Fruit fly (Drosophila melanogaster): ENCODE results near the gene CG5080.

The CG5080 gene

dm6 chr2L:1163538-1164143, at the start of gene CG5080:
TSS of gene CG5080 (minus strand) at chr2L:1163886.
- no peak for TF ChIP-seq Hr96 (GFP tag; optimal IDR thresholded peaks at IDR 0.05)
- TF ChIP-seq ovo (GFP tag; optimal IDR thresholded peaks at IDR 0.05), result no peak
- no peak for TF ChIP-seq CG7045 (GFP tag; optimal IDR thresholded peaks at IDR 0.05)
- TF ChIP-seq Mnt (GFP tag; optimal IDR thresholded peaks at IDR 0.05), result no peak
- TF ChIP-seq toe (GFP tag; optimal IDR thresholded peaks at IDR 0.05), result no peak
- TF ChIP-seq Crg-1 (GFP tag; optimal IDR thresholded peaks at IDR 0.05), result no peak
- TF ChIP-seq CG14711 (tag; optimal IDR thresholded peaks at IDR 0.05), result no peak
- TF ChIP-seq CG7101 (tag; optimal IDR thresholded peaks at IDR 0.05), result no peak
- no peak for TF ChIP-seq CG11617 (GFP tag; optimal IDR thresholded peaks at IDR 0.05)
- TF ChIP-seq cnc (optimal IDR thresholded peaks at IDR 0.05), result no peak
- no peak for TF ChIP-seq Clk (GFP tag; optimal IDR thresholded peaks at IDR 0.05)
- TF ChIP-seq CG5204 (GFP tag; optimal IDR thresholded peaks at IDR 0.05), result no peak
- TF ChIP-seq pad (GFP tag; optimal IDR thresholded peaks at IDR 0.05), result no peak
- no peak for TF ChIP-seq tj (GFP tag; optimal IDR thresholded peaks at IDR 0.05)
- TF ChIP-seq cic (GFP tag; optimal IDR thresholded peaks at IDR 0.05), result no peak
- no peak for TF ChIP-seq CG1620 (GFP tag; optimal IDR thresholded peaks at IDR 0.05)
- no peak for TF ChIP-seq kay (GFP tag; ENCODE audit: borderline replicate concordance)
- no peak for TF ChIP-seq bab1 (GFP tag; optimal IDR thresholded peaks at IDR 0.05)
- no peak for TF ChIP-seq CG12768 (GFP tag; optimal IDR thresholded peaks at IDR 0.05)

DNA sequence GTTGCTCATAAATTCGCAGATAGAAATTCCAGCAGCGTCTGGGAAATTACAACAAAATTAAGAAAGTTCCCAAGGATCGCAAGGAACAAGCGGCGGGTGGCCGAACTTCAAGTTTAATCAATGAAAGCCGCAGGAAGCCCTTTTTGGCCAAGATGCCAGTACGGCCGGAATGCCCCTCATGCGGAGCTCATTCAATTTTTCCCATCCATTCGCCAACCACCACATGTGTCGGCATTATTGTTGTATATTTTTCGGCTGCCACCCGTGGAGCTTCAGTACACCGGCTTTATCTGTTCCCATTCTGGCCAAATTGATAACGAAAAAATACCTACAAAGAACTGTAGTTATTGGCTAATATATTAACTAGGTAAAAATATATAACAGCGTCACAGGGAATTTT, 47.8 kb upstream of the CG5080 start:
- no peak for TF ChIP-seq CG12768 (GFP tag; optimal IDR thresholded peaks at IDR 0.05)

- TF ChIP-seq pad (GFP tag; optimal IDR thresholded peaks at IDR 0.05), result no peak
- TF ChIP-seq CG7101 (tag; optimal IDR thresholded peaks at IDR 0.05), result no peak
- no peak for TF ChIP-seq toe (GFP tag; optimal IDR thresholded peaks at IDR 0.05)
- no peak for TF ChIP-seq bab1 (GFP tag; optimal IDR thresholded peaks at IDR 0.05)
- no peak for TF ChIP-seq CG7045 (GFP tag; optimal IDR thresholded peaks at IDR 0.05)
- TF ChIP-seq CG5204 (GFP tag; optimal IDR thresholded peaks at IDR 0.05), result no peak
- TF ChIP-seq CG33017 (tag; optimal IDR thresholded peaks at IDR 0.05), result no peak
- TF ChIP-seq Mnt (GFP tag; optimal IDR thresholded peaks at IDR 0.05), result no peak
- TF ChIP-seq Crg-1 (GFP tag; optimal IDR thresholded peaks at IDR 0.05), result no peak
- no peak for TF ChIP-seq CG11617 (GFP tag; optimal IDR thresholded peaks at IDR 0.05)
- no peak for TF ChIP-seq cnc (optimal IDR thresholded peaks at IDR 0.05)
- TF ChIP-seq Hr96 (GFP tag; optimal IDR thresholded peaks at IDR 0.05), result no peak
- no peak for TF ChIP-seq CG1620 (GFP tag; optimal IDR thresholded peaks at IDR 0.05)
- TF ChIP-seq kay (GFP tag; ENCODE audit: borderline replicate concordance), result no peak
- no peak for TF ChIP-seq cic (GFP tag; optimal IDR thresholded peaks at IDR 0.05)
These were observed 43.7 kb upstream of the CG5080 start for dm6 chr2L:1207432-1207831.

DNA sequence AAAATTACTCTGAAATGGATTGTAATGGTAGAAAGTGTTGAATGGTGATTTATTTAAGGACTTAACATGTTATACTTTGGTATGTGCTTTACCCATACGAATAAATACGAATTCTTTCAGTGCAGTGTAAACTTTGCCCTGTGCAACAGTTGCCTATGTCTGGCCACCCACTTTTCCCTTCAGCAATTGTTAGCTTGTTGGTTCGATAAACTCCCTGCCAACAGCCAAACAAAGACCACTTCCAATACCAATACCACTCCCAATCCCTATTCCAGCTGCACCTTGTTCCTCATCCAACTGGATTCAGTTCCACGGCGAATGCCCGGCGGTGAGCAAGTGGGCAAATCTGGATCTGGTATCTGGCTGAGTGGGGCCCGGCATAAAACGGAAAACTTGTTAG, 40.2 kb upstream of the CG5080 start, which contains the start of gene CG14342:
TSS of gene CG14342 (plus strand) at position 301 of the 400 bp plus-strand sequence.
- TF ChIP-seq Clk (GFP tag; optimal IDR thresholded peaks at IDR 0.05) (no peak), tj (GFP tag; optimal IDR thresholded peaks at IDR 0.05) (no peak), cnc (optimal IDR thresholded peaks at IDR 0.05) (no peak), bab1 (GFP tag; optimal IDR thresholded peaks at IDR 0.05) (no peak), CG7101 (tag; optimal IDR thresholded peaks at IDR 0.05) (no peak), Crg-1 (GFP tag; optimal IDR thresholded peaks at IDR 0.05) (no peak), pad (GFP tag; optimal IDR thresholded peaks at IDR 0.05) (no peak)

DNA sequence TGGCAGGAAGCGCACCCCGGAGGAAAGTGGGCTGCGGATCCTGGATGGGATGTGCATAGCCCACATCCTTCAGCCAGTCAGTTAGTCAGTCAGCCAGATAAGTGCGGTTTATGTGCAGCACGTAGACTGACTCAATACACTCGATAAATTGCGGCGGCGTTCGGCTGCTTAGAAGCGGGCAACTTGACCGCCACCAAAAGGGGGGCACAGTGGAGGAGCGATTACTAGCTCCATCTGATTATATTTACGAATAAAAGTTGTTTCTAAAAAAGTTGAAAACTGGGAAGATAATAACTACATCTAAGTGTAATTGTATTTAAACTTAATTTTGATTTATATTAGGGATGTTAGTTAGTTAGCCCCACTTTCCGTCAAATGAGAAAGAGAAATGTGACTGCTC, 38.8 kb upstream of the CG5080 start:
- TF ChIP-seq CG5204 (GFP tag; optimal IDR thresholded peaks at IDR 0.05), result no peak
- TF ChIP-seq Clk (GFP tag; optimal IDR thresholded peaks at IDR 0.05), result no peak
- no peak for TF ChIP-seq CG11617 (GFP tag; optimal IDR thresholded peaks at IDR 0.05)

DNA sequence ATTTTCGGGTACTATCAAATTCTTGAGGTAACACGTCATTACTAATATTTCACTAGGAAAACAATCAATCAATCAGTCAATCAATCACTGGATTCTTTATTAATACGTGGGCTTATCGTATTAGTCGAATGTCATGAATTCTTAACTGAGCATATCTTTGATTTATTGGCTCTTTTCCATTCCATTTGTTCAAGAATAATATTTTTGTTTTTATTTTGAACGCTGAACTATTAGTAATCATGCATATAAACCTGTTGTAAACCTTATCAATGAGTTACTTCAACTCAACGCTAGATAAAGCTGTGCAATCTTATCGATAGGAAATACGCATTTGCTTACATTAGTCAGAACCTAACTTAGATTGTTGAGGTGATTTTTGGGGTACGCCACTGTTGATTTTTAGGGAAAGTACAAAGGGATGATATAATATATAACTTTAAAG, 37.7 kb upstream of the CG5080 start:
- TF ChIP-seq Clk (GFP tag; optimal IDR thresholded peaks at IDR 0.05), result no peak
- peak; percentile 83 for TF ChIP-seq kay (GFP tag; ENCODE audit: borderline replicate concordance)
- no peak for TF ChIP-seq CG1620 (GFP tag; optimal IDR thresholded peaks at IDR 0.05)
- no peak for TF ChIP-seq tj (GFP tag; optimal IDR thresholded peaks at IDR 0.05)
- TF ChIP-seq Hr96 (GFP tag; optimal IDR thresholded peaks at IDR 0.05), result no peak
- TF ChIP-seq cic (GFP tag; optimal IDR thresholded peaks at IDR 0.05), result peak; percentile 38
- no peak for TF ChIP-seq CG12768 (GFP tag; optimal IDR thresholded peaks at IDR 0.05)

DNA sequence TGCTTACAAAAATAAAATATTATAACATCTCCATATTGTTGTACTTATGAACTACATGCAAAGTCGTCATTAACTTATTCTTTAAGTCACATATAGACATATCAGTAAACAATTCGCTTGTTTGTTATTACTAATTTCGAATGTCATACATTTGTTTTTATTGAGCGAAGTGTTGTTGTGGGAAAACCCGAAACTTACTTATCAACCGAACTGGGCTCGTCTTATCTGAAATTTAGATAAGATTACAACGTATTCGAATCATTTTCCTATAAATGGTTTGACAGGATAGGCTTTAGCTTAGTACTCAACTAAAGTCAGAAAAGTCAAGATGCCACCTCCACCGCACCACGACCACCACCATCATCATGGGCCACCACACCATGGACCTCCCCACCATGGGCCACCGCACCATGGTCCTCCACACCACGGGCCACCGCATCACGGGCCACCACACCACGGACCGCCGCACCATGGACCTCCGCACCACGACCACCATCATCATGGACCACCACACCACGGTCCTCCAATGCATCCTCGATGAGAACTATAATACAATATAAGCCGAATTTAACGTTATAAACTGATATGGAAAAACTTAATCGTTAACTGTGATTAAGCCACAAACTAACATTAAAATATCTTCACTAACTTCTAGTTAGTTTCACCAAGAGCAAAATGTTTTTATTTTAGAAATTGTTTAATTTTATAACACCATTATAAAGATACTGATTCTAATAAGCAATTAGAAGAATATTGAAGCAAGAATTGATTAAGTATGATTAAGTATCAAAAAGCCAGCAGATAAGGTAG, 36.4 kb upstream of the CG5080 start, which contains the start of the genes CG43349 and CG5011:
TSS of gene CG43349 (plus strand) at position 294 of the 810 bp plus-strand sequence.
TSS of gene CG5011 (plus strand) at position 760 of the 810 bp plus-strand sequence.
- TF ChIP-seq CG33017 (tag; optimal IDR thresholded peaks at IDR 0.05) (no peak), kay (GFP tag; ENCODE audit: borderline replicate concordance) (peak; percentile 75)
